Worm (Caenorhabditis elegans) whole organism, late embryonic: ENCODE measurements around the gene F54F2.6.

Experiments used
- C08G9.2 ChIP-seq: sonication (generic microtip); optimal IDR thresholded peaks from 2 replicates; lab custom pipeline; 2016; ENCODE audit warnings: mild to moderate bottlenecking, missing genetic modification characterization, moderate library complexity, missing compliant biosample characterization
- C38D4.7 ChIP-seq: fragments of 200-800 bp; sonication (Bioruptor generic); optimal IDR thresholded peaks from 2 replicates; lab custom pipeline; 2018; ENCODE audit warnings: mild to moderate bottlenecking, missing genetic modification characterization, moderate library complexity, missing compliant biosample characterization
- K02D7.2 ChIP-seq: sonication (generic microtip); optimal IDR thresholded peaks from 2 replicates; lab custom pipeline; 2017; ENCODE audit warnings: mild to moderate bottlenecking, missing genetic modification characterization, missing compliant biosample characterization
- K09A11.1 ChIP-seq: sonication (generic microtip); optimal IDR thresholded peaks from 2 replicates; lab custom pipeline; 2017; ENCODE audit warnings: antibody characterized with exemption, mild to moderate bottlenecking, missing genetic modification characterization, missing compliant biosample characterization; ENCODE audit not compliant: insufficient read depth
- T23F11.4 ChIP-seq: fragments of 200-800 bp; sonication (Bioruptor generic); optimal IDR thresholded peaks from 2 replicates; lab custom pipeline; 2018; ENCODE audit warnings: mild to moderate bottlenecking, missing genetic modification characterization, missing compliant biosample characterization
- Y22D7AL.16 ChIP-seq: sonication (generic microtip); optimal IDR thresholded peaks from 2 replicates; lab custom pipeline; 2016; ENCODE audit warnings: missing genetic modification characterization, missing compliant biosample characterization
- ceh-18 ChIP-seq: sonication (generic microtip); optimal IDR thresholded peaks from 2 replicates; lab custom pipeline; 2016; ENCODE audit warnings: missing genetic modification characterization, missing compliant biosample characterization
- ceh-19 ChIP-seq: fragments of 200-800 bp; sonication (Bioruptor generic); optimal IDR thresholded peaks from 2 replicates; lab custom pipeline; 2018; ENCODE audit warnings: mild to moderate bottlenecking, missing genetic modification characterization, missing compliant biosample characterization
- ceh-30 ChIP-seq: fragments of 150-350 bp; optimal IDR thresholded peaks from 2 replicates; lab custom pipeline; 2014; ENCODE audit warnings: missing biosample characterization, missing genetic modification characterization
- ceh-31 ChIP-seq: sonication (generic microtip); optimal IDR thresholded peaks from 2 replicates; lab custom pipeline; 2016; ENCODE audit warnings: missing genetic modification characterization, missing compliant biosample characterization
- ceh-34 ChIP-seq: sonication (generic microtip); optimal IDR thresholded peaks from 2 replicates; lab custom pipeline; 2016; ENCODE audit warnings: mild to moderate bottlenecking, missing genetic modification characterization, missing compliant biosample characterization
- ceh-48 ChIP-seq: sonication (generic microtip); optimal IDR thresholded peaks from 2 replicates; lab custom pipeline; 2016; ENCODE audit warnings: missing genetic modification characterization, inconsistent platforms, missing compliant biosample characterization
- ceh-6 ChIP-seq: fragments of 200-800 bp; sonication (Bioruptor generic); optimal IDR thresholded peaks from 2 replicates; lab custom pipeline; 2018; ENCODE audit warnings: mild to moderate bottlenecking, missing genetic modification characterization, missing compliant biosample characterization
- elt-2 ChIP-seq: sonication (generic microtip); optimal IDR thresholded peaks from 2 replicates; lab custom pipeline; 2016; ENCODE audit warnings: missing genetic modification reagents, missing genetic modification characterization, missing compliant biosample characterization
- elt-4 ChIP-seq: sonication (generic microtip); optimal IDR thresholded peaks from 2 replicates; lab custom pipeline; 2016; ENCODE audit warnings: missing genetic modification characterization, missing compliant biosample characterization
- ets-4 ChIP-seq: sonication (generic microtip); optimal IDR thresholded peaks from 2 replicates; lab custom pipeline; 2016; ENCODE audit warnings: missing genetic modification characterization, missing compliant biosample characterization
- eyg-1 ChIP-seq: sonication (generic microtip); optimal IDR thresholded peaks from 2 replicates; lab custom pipeline; 2016; ENCODE audit warnings: missing genotype, missing genetic modification characterization, missing compliant biosample characterization
- fkh-10 ChIP-seq: fragments of 150-350 bp; optimal IDR thresholded peaks from 2 replicates; lab custom pipeline; 2014; ENCODE audit warnings: missing biosample characterization, missing genetic modification reagents, missing genetic modification characterization
- fkh-6 ChIP-seq: sonication (generic microtip); optimal IDR thresholded peaks from 2 replicates; lab custom pipeline; 2016; ENCODE audit warnings: missing genetic modification characterization, missing compliant biosample characterization
- gmeb-2 ChIP-seq: sonication (generic microtip); optimal IDR thresholded peaks from 2 replicates; lab custom pipeline; 2016; ENCODE audit warnings: missing genetic modification characterization, inconsistent platforms, missing compliant biosample characterization
- hlh-13 ChIP-seq: fragments of 200-800 bp; sonication (Bioruptor generic); optimal IDR thresholded peaks from 2 replicates; lab custom pipeline; 2018; ENCODE audit warnings: mild to moderate bottlenecking, missing genetic modification characterization, missing compliant biosample characterization
- lim-6 ChIP-seq: sonication (generic microtip); optimal IDR thresholded peaks from 2 replicates; lab custom pipeline; 2016; ENCODE audit warnings: missing genetic modification characterization, missing compliant biosample characterization
- lin-11 ChIP-seq: fragments of 200-800 bp; sonication (Bioruptor generic); optimal IDR thresholded peaks from 2 replicates; lab custom pipeline; 2018; ENCODE audit warnings: mild to moderate bottlenecking, missing genetic modification characterization, missing compliant biosample characterization
- madf-2 ChIP-seq: sonication (generic microtip); optimal IDR thresholded peaks from 2 replicates; lab custom pipeline; 2017; ENCODE audit warnings: missing genetic modification characterization, missing compliant biosample characterization
- nfya-1 ChIP-seq: sonication (generic microtip); optimal IDR thresholded peaks from 2 replicates; lab custom pipeline; 2017; ENCODE audit warnings: missing genetic modification characterization, mild to moderate bottlenecking, missing compliant biosample characterization, antibody characterized with exemption, moderate library complexity
- odd-2 ChIP-seq: sonication (generic microtip); optimal IDR thresholded peaks from 2 replicates; lab custom pipeline; 2017; ENCODE audit warnings: antibody characterized with exemption, mild to moderate bottlenecking, missing genetic modification characterization, missing compliant biosample characterization
- pag-3 ChIP-seq: sonication (generic microtip); optimal IDR thresholded peaks from 2 replicates; lab custom pipeline; 2016; ENCODE audit warnings: missing compliant biosample characterization, missing genetic modification characterization, borderline replicate concordance
- pax-1 ChIP-seq: fragments of 150-350 bp; optimal IDR thresholded peaks from 2 replicates; lab custom pipeline; 2014; ENCODE audit warnings: missing biosample characterization, missing genetic modification characterization
- pha-4 ChIP-seq: fragments of 150-350 bp; optimal IDR thresholded peaks from 2 replicates; lab custom pipeline; 2018; ENCODE audit warnings: missing biosample characterization, missing genetic modification reagents, missing genetic modification characterization
- pqm-1 ChIP-seq: sonication (generic microtip); optimal IDR thresholded peaks from 2 replicates; lab custom pipeline; 2016; ENCODE audit warnings: missing genetic modification characterization, missing compliant biosample characterization
- ref-2 ChIP-seq: sonication (generic microtip); optimal IDR thresholded peaks from 2 replicates; lab custom pipeline; 2016; ENCODE audit warnings: missing genetic modification characterization, missing compliant biosample characterization
- sdc-2 ChIP-seq: sonication (generic microtip); optimal IDR thresholded peaks from 2 replicates; lab custom pipeline; 2016; ENCODE audit warnings: missing genotype, missing genetic modification characterization, missing compliant biosample characterization
- sox-2 ChIP-seq: fragments of 200-800 bp; sonication (Bioruptor generic); IDR thresholded peaks from 2 replicates; pipeline ENCODE4 v1.3.6; 2022; ENCODE audit warnings: missing genetic modification reagents, missing genetic modification characterization, missing compliant biosample characterization
- sox-4 ChIP-seq: sonication (generic microtip); optimal IDR thresholded peaks from 2 replicates; lab custom pipeline; 2017; ENCODE audit warnings: mild to moderate bottlenecking, missing genetic modification characterization, inconsistent platforms, missing compliant biosample characterization
- tbx-7 ChIP-seq: sonication (generic microtip); optimal IDR thresholded peaks from 2 replicates; lab custom pipeline; 2016; ENCODE audit warnings: missing genotype, missing genetic modification characterization, missing compliant biosample characterization
- ttx-3 ChIP-seq: sonication (generic microtip); optimal IDR thresholded peaks from 2 replicates; lab custom pipeline; 2016; ENCODE audit warnings: missing genetic modification reagents, missing genetic modification characterization, missing compliant biosample characterization
- unc-3 ChIP-seq, 2 experiments: fragments of 200-800 bp in 1 of 2; sonication (Bioruptor generic) in 1 of 2; sonication (generic microtip) in 1 of 2; conservative IDR thresholded peaks in 1 of 2; optimal IDR thresholded peaks in 1 of 2; 2 replicates each; pipeline versions ENCODE4 v1.3.6 to Lab custom; 2016 to 2022; ENCODE audit warnings: missing compliant biosample characterization in 2 of 2, missing genetic modification characterization in 2 of 2, missing genetic modification reagents in 1 of 2
- unc-42 ChIP-seq: sonication (generic microtip); optimal IDR thresholded peaks from 2 replicates; lab custom pipeline; 2016; ENCODE audit warnings: missing genotype, missing genetic modification characterization, missing compliant biosample characterization
- unc-86 ChIP-seq: sonication (generic microtip); optimal IDR thresholded peaks from 2 replicates; lab custom pipeline; 2016; ENCODE audit warnings: missing genetic modification characterization, missing compliant biosample characterization
- zip-5 ChIP-seq: sonication (generic microtip); optimal IDR thresholded peaks from 2 replicates; lab custom pipeline; 2016; ENCODE audit warnings: missing genetic modification characterization, missing compliant biosample characterization
- ztf-16 ChIP-seq: sonication (generic microtip); optimal IDR thresholded peaks from 2 replicates; lab custom pipeline; 2017; ENCODE audit warnings: missing genetic modification characterization, missing compliant biosample characterization

F54F2.6 gene

ce11 chrIII:8773375-8773774 is 27.1 kb downstream of the F54F2.6 start:
- no peak for TF ChIP-seq elt-2 (tag; lab: Kevin White, UChicago)
- no peak for TF ChIP-seq unc-3 (GFP tag; conservative IDR thresholded peaks at IDR 0.05; lab: Robert Waterston, UW)
- TF ChIP-seq unc-3 (tag; optimal IDR thresholded peaks at IDR 0.05; lab: Kevin White, UChicago), result no peak
- no peak for TF ChIP-seq ceh-48 (tag; lab: Kevin White, UChicago)
- TF ChIP-seq ceh-34 (tag; lab: Kevin White, UChicago), result no peak
- no peak for TF ChIP-seq unc-42 (tag; lab: Kevin White, UChicago)
- no peak for TF ChIP-seq C38D4.7 (GFP tag; lab: Kevin White, UChicago)
- no peak for TF ChIP-seq ttx-3 (tag; lab: Kevin White, UChicago)
- no peak for TF ChIP-seq pha-4 (tag; lab: Kevin White, UChicago)
- no peak for TF ChIP-seq gmeb-2 (tag; lab: Kevin White, UChicago)
- TF ChIP-seq elt-4 (tag; lab: Kevin White, UChicago), result no peak
- TF ChIP-seq unc-86 (tag; lab: Kevin White, UChicago), result no peak
- TF ChIP-seq sdc-2, result no peak
- TF ChIP-seq ceh-31 (tag; lab: Kevin White, UChicago), result no peak
- TF ChIP-seq lin-11 (tag; lab: Kevin White, UChicago), result no peak
- no peak for TF ChIP-seq pax-1 (tag; lab: Kevin White, UChicago)
- no peak for TF ChIP-seq K09A11.1 (tag; lab: Kevin White, UChicago)
- no peak for TF ChIP-seq odd-2 (tag; lab: Kevin White, UChicago)
- no peak for TF ChIP-seq pqm-1
- TF ChIP-seq, all 69 proteins: peak for 0

ce11 chrIII:8772428-8773027 is 28.0 kb downstream of the F54F2.6 start:
- no peak for TF ChIP-seq madf-2 (tag; lab: Kevin White, UChicago)
- TF ChIP-seq ref-2 (tag; lab: Kevin White, UChicago), result no peak
- no peak for TF ChIP-seq unc-3 (GFP tag; conservative IDR thresholded peaks at IDR 0.05; lab: Robert Waterston, UW)
- TF ChIP-seq unc-3 (tag; optimal IDR thresholded peaks at IDR 0.05; lab: Kevin White, UChicago), result no peak
- TF ChIP-seq pha-4 (tag; lab: Kevin White, UChicago), result no peak
- no peak for TF ChIP-seq hlh-13 (GFP tag; lab: Kevin White, UChicago)
- no peak for TF ChIP-seq fkh-10 (GFP tag; lab: Kevin White, UChicago)
- no peak for TF ChIP-seq fkh-6
- TF ChIP-seq sox-4 (tag; lab: Kevin White, UChicago), result no peak
- TF ChIP-seq ceh-30 (tag; lab: Kevin White, UChicago), result no peak
- no peak for TF ChIP-seq elt-4 (tag; lab: Kevin White, UChicago)
- TF ChIP-seq unc-42 (tag; lab: Kevin White, UChicago), result no peak
- TF ChIP-seq C08G9.2 (tag; lab: Kevin White, UChicago), result no peak
- no peak for TF ChIP-seq lim-6 (tag; lab: Kevin White, UChicago)

DNA sequence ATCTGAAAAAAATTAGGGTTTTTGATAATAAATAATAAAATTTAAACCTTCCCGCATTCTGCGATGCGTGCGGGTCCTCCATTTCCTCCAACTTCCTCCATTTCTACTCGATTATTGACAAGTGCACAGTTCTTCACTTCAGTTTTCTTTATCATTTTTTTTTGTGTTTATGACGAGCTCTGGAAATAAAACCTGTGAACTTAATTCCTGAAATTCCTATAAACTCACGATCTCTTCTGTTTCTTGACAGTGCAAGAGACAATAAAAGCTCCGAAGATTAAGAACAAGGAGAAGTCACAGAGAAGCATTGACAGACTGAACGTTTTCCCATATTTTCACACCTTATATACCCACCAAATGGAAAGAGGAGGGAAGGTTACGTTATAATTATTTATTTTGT is 28.6 kb downstream of the F54F2.6 start, which contains the start of gene K02D10.3:
K02D10.3 (minus strand) TSS at position 101 of the 400 bp plus-strand sequence.
- TF ChIP-seq Y22D7AL.16 (no peak), T23F11.4 (no peak), eyg-1 (tag; lab: Kevin White, UChicago) (no peak), zip-5 (tag; lab: Kevin White, UChicago) (no peak), K02D7.2 (tag; lab: Kevin White, UChicago) (no peak), sox-4 (tag; lab: Kevin White, UChicago) (no peak), ztf-16 (tag; lab: Kevin White, UChicago) (no peak)

DNA sequence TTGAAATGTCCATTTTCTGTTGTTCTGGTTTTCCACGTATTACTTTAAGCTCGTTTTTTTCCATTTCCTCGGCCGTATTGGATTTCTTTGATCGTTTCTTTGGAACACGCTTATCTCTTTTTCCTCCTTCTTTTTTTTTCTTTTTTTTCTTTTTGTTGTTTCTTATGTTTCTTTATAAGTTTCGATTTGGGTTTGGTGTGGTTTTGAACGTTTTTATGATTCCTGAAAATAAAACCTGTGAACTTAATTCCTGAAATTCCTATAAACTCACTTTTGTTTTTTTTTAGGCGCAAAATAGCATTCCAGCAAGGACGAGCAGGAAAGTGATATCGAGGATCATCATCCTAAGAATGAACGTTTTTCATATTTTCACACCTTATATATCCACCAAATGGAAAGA is 29.3 kb downstream of the F54F2.6 start, which contains the start of gene K02D10.2:
K02D10.2 (minus strand) TSS at position 101 of the 400 bp plus-strand sequence.
- TF ChIP-seq ceh-6 (GFP tag; lab: Kevin White, UChicago) (no peak), C38D4.7 (GFP tag; lab: Kevin White, UChicago) (no peak), nfya-1 (tag; lab: Kevin White, UChicago) (no peak), ceh-30 (tag; lab: Kevin White, UChicago) (no peak), ceh-19 (GFP tag; lab: Kevin White, UChicago) (no peak), ceh-18 (tag; lab: Kevin White, UChicago) (no peak), ets-4 (tag; lab: Kevin White, UChicago) (no peak), tbx-7 (tag; lab: Kevin White, UChicago) (no peak), pag-3 (tag; lab: Kevin White, UChicago) (no peak), pqm-1 (no peak), zip-5 (tag; lab: Kevin White, UChicago) (no peak), sox-2 (GFP tag; lab: Robert Waterston, UW) (no peak)
- TF ChIP-seq, all 69 proteins: peak for 0
